Worm (Caenorhabditis elegans) whole organism, midembryonic: ENCODE results near the gene F13C5.1.

Source experiments
- T22C8.4 ChIP-seq: fragments of 200-800 bp; sonication (Bioruptor generic); IDR thresholded peaks from 2 replicates; pipeline ENCODE4 v1.3.6; 2022; ENCODE audit warnings: missing genetic modification characterization, missing compliant biosample characterization
- cog-1 ChIP-seq: sonication (generic microtip); optimal IDR thresholded peaks from 2 replicates; lab custom pipeline; 2016; ENCODE audit warnings: missing genetic modification characterization, missing compliant biosample characterization
- flt-1 ChIP-seq: fragments of 200-800 bp; sonication (Bioruptor generic); IDR thresholded peaks from 2 replicates; pipeline ENCODE4 v1.3.6; 2022; ENCODE audit warnings: missing genetic modification characterization, missing compliant biosample characterization
- klf-2 ChIP-seq: fragments of 200-800 bp; sonication (Bioruptor generic); conservative IDR thresholded peaks from 2 replicates; pipeline ENCODE4 v1.3.6; 2022; ENCODE audit warnings: missing genetic modification reagents, missing genetic modification characterization, missing compliant biosample characterization
- med-1 ChIP-seq: sonication (generic microtip); optimal IDR thresholded peaks from 2 replicates; lab custom pipeline; 2017; ENCODE audit warnings: missing genetic modification characterization, mild to moderate bottlenecking, missing compliant biosample characterization, antibody characterized with exemption, missing genetic modification reagents; ENCODE audit not compliant: insufficient read depth
- ref-1 ChIP-seq: fragments of 200-800 bp; sonication (Bioruptor generic); conservative IDR thresholded peaks from 2 replicates; pipeline ENCODE4 v1.3.6; 2022; ENCODE audit warnings: missing genetic modification reagents, missing genetic modification characterization, missing compliant biosample characterization
- tab-1 ChIP-seq: fragments of 200-800 bp; sonication (Bioruptor generic); IDR thresholded peaks from 2 replicates; pipeline ENCODE4 v1.3.6; 2022; ENCODE audit warnings: missing genetic modification characterization, missing compliant biosample characterization
- ztf-23 ChIP-seq: fragments of 200-800 bp; sonication (Bioruptor generic); IDR thresholded peaks from 2 replicates; pipeline ENCODE4 v1.3.6; 2022; ENCODE audit warnings: missing genetic modification reagents, missing genetic modification characterization, missing compliant biosample characterization
- ztf-29 ChIP-seq: fragments of 200-800 bp; sonication (Bioruptor generic); IDR thresholded peaks from 2 replicates; pipeline ENCODE4 v1.3.6; 2022; ENCODE audit warnings: missing genetic modification reagents, missing genetic modification characterization, missing compliant biosample characterization

DNA sequence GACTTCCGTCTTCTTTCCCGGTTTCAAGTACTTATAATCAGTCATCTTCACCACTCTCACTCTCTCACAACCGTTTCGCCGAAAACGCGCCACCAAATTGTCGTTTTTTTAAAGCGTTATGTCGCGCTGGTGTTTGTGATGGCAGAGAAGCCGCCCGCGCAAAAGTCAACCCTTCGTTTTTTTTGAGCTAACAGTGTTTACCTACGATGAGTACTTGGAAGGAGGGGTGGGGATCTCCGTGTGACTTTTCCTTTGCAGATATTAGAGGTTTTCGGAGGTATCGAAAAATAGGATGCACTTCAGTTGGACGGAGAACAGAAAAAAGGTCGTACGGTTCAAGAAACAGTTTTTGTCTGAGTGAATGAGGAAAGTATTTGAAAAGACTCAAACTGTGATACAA, 15.8 kb downstream of the F13C5.1 start:
- TF ChIP-seq ztf-29 (GFP tag; lab: Robert Waterston, UW): no peak
- no peak for TF ChIP-seq klf-2
- TF ChIP-seq tab-1 (GFP tag; lab: Robert Waterston, UW): no peak
- no peak for TF ChIP-seq ref-1 (GFP tag; lab: Robert Waterston, UW)
- no peak for TF ChIP-seq flt-1 (GFP tag; lab: Robert Waterston, UW)
- no peak for TF ChIP-seq T22C8.4
- no peak for TF ChIP-seq cog-1 (tag; lab: Kevin White, UChicago)
- no peak for TF ChIP-seq ztf-23 (GFP tag; lab: Robert Waterston, UW)
- no peak for TF ChIP-seq med-1 (GFP tag; lab: Kevin White, UChicago)
